Worm (Caenorhabditis elegans) whole organism, L2 larva: ENCODE data around the gene C39E9.8.

Source experiments
- aly-2 ChIP-seq: fragments of 150-350 bp; optimal IDR thresholded peaks from 2 replicates; lab custom pipeline; 2014; ENCODE audit warnings: missing biosample characterization, missing genetic modification characterization
- ama-1 ChIP-seq: fragments of 150-350 bp; optimal IDR thresholded peaks from 2 replicates; lab custom pipeline; 2018; ENCODE audit warnings: inconsistent platforms
- dmd-4 ChIP-seq: sonication (generic microtip); optimal IDR thresholded peaks from 2 replicates; lab custom pipeline; 2017; ENCODE audit warnings: missing biosample characterization, missing genetic modification characterization
- elt-3 ChIP-seq: sonication (generic microtip); optimal IDR thresholded peaks from 2 replicates; lab custom pipeline; 2017; ENCODE audit warnings: missing biosample characterization, missing genetic modification characterization
- unc-39 ChIP-seq: fragments of 150-350 bp; optimal IDR thresholded peaks from 2 replicates; lab custom pipeline; 2014; ENCODE audit warnings: missing biosample characterization, missing genetic modification characterization

DNA sequence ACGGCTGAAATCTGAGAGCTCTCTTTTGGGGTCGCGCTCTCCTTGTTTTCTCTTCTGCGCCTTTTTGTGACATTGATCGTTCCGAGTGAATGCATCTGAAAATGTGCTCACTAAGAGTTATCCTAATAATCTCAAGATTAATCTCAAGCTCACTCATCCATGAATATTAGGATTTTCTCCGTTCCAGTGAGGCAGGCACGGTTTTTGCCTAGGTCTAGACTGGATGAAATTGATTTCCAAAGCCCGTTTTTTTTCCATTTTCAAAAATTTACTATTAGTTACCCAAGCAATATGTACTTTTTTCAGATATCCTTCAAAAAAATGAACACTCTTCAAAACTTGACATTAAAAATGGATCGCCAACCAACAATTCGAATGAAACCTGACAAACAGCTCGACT, 37.2 kb upstream of the C39E9.8 start, which contains the start of gene amt-2:
- TF ChIP-seq elt-3: no peak
- no peak for TF ChIP-seq dmd-4 (tag; lab: Kevin White, UChicago)
- no peak for TF ChIP-seq aly-2
- TF ChIP-seq unc-39 (tag; lab: Kevin White, UChicago): no peak
- no peak for TF ChIP-seq ama-1 (lab: Kevin White, UChicago)
